Fruit fly (Drosophila melanogaster) whole organism, embryonic: ENCODE data around the gene Slu7.

ENCODE experiments used
- Abd-B ChIP-seq: fragments of 200-800 bp; sonication (Bioruptor generic); optimal IDR thresholded peaks from 2 replicates; lab custom pipeline; 2018; ENCODE audit warnings: missing biosample characterization, mild to moderate bottlenecking, missing genetic modification characterization, moderate library complexity
- CG10462 ChIP-seq: fragments of 200-800 bp; sonication (Bioruptor generic); optimal IDR thresholded peaks from 2 replicates; lab custom pipeline; 2016; ENCODE audit warnings: missing biosample characterization, missing genetic modification characterization
- CG10959 ChIP-seq: fragments of 200-800 bp; sonication (Bioruptor generic); IDR thresholded peaks from 2 replicates; pipeline ENCODE4 v1.3.6; 2022; ENCODE audit warnings: missing biosample characterization, missing genetic modification characterization
- CG13424 ChIP-seq: fragments of 200-800 bp; sonication (Bioruptor generic); optimal IDR thresholded peaks from 2 replicates; lab custom pipeline; 2019; ENCODE audit warnings: missing biosample characterization, mild to moderate bottlenecking, missing genetic modification characterization, moderate library complexity
- CG14441 ChIP-seq: fragments of 200-800 bp; sonication (Bioruptor generic); IDR thresholded peaks from 2 replicates; pipeline ENCODE4 v1.3.6; 2022; ENCODE audit warnings: missing biosample characterization, missing genetic modification characterization
- CG15479 ChIP-seq: fragments of 200-800 bp; sonication (Bioruptor generic); optimal IDR thresholded peaks from 3 replicates; lab custom pipeline; 2019; ENCODE audit warnings: missing biosample characterization, mild to moderate bottlenecking, missing genetic modification characterization, moderate library complexity
- CG17385 ChIP-seq: fragments of 200-800 bp; sonication (Bioruptor generic); optimal IDR thresholded peaks from 3 replicates; lab custom pipeline; 2018; ENCODE audit warnings: missing biosample characterization, mild to moderate bottlenecking, missing genetic modification characterization
- CG17568 ChIP-seq: fragments of 200-800 bp; sonication (Bioruptor generic); optimal IDR thresholded peaks from 2 replicates; lab custom pipeline; 2018; ENCODE audit warnings: missing biosample characterization, mild to moderate bottlenecking, missing genetic modification characterization, moderate library complexity
- CG1832 ChIP-seq: fragments of 200-800 bp; sonication (Bioruptor generic); optimal IDR thresholded peaks from 2 replicates; lab custom pipeline; 2017; ENCODE audit warnings: missing biosample characterization, mild to moderate bottlenecking, missing genetic modification characterization, inconsistent platforms
- CG31365 ChIP-seq: fragments of 200-800 bp; sonication (Bioruptor generic); optimal IDR thresholded peaks from 2 replicates; lab custom pipeline; 2018; ENCODE audit warnings: missing biosample characterization, mild to moderate bottlenecking, missing genetic modification characterization
- CG32767 ChIP-seq: fragments of 200-800 bp; sonication (Bioruptor generic); IDR thresholded peaks from 2 replicates; pipeline ENCODE4 v1.3.6; 2022; ENCODE audit warnings: missing biosample characterization, missing genetic modification characterization
- CG3847 ChIP-seq: fragments of 200-800 bp; sonication (Bioruptor generic); IDR thresholded peaks from 2 replicates; pipeline ENCODE4 v1.3.6; 2022; ENCODE audit warnings: missing biosample characterization, missing genetic modification characterization
- CG3995 ChIP-seq: fragments of 200-800 bp; sonication (Bioruptor generic); optimal IDR thresholded peaks from 3 replicates; lab custom pipeline; 2016; ENCODE audit warnings: missing biosample characterization, missing genetic modification characterization
- CG4360 ChIP-seq: fragments of 200-800 bp; sonication (Bioruptor generic); IDR thresholded peaks from 2 replicates; pipeline ENCODE4 v1.3.6; 2022; ENCODE audit warnings: missing biosample characterization, missing genetic modification characterization
- CG6254 ChIP-seq: fragments of 200-800 bp; sonication (Bioruptor generic); optimal IDR thresholded peaks from 3 replicates; lab custom pipeline; 2017; ENCODE audit warnings: mild to moderate bottlenecking, missing biosample characterization, missing genetic modification reagents, missing genetic modification characterization
- CG8478 ChIP-seq: fragments of >200 bp; optimal IDR thresholded peaks from 2 replicates; lab custom pipeline; 2018
- CTCF ChIP-seq: fragments of 200-800 bp; sonication (Bioruptor generic); optimal IDR thresholded peaks from 2 replicates; lab custom pipeline; 2017; ENCODE audit warnings: missing biosample characterization, mild to moderate bottlenecking, missing genetic modification characterization, moderate library complexity
- Camta ChIP-seq: fragments of 200-800 bp; sonication (Bioruptor generic); optimal IDR thresholded peaks from 2 replicates; lab custom pipeline; 2016; ENCODE audit warnings: missing biosample characterization, missing genetic modification characterization
- D19A ChIP-seq: fragments of 200-800 bp; optimal IDR thresholded peaks from 3 replicates; lab custom pipeline; 2019; ENCODE audit warnings: missing biosample characterization, mild to moderate bottlenecking, missing genetic modification characterization, moderate library complexity
- Dref ChIP-seq: fragments of 200-800 bp; sonication (Bioruptor generic); IDR thresholded peaks from 2 replicates; pipeline ENCODE4 v1.3.6; 2022; ENCODE audit warnings: missing biosample characterization, missing genetic modification characterization
- Eip74EF ChIP-seq, 2 experiments: fragments of 200-800 bp in 1 of 2; fragments of >200 bp in 1 of 2; sonication (Bioruptor generic) in 1 of 2; optimal IDR thresholded peaks; 2 replicates each; lab custom pipeline; 2017 to 2019; ENCODE audit warnings: missing biosample characterization in 2 of 2, missing genetic modification characterization in 2 of 2, mild to moderate bottlenecking in 1 of 2, moderate library complexity in 1 of 2
- HLH3B ChIP-seq: fragments of 200-800 bp; sonication (Bioruptor generic); IDR thresholded peaks from 2 replicates; pipeline ENCODE4 v1.3.6; 2022; ENCODE audit warnings: missing biosample characterization, missing genetic modification characterization
- Kr ChIP-seq: fragments of 200-800 bp; sonication (Bioruptor generic); optimal IDR thresholded peaks from 2 replicates; lab custom pipeline; 2017; ENCODE audit warnings: missing biosample characterization, mild to moderate bottlenecking, missing genetic modification characterization
- Med ChIP-seq: fragments of 200-800 bp; sonication (Bioruptor generic); peaks from one replicate; lab custom pipeline; 2016; ENCODE audit warnings: missing biosample characterization, missing genetic modification characterization, mild to moderate bottlenecking, inconsistent platforms, moderate library complexity
- Myb ChIP-seq: fragments of 200-800 bp; sonication (Bioruptor generic); optimal IDR thresholded peaks from 2 replicates; lab custom pipeline; 2016; ENCODE audit warnings: missing biosample characterization, missing genetic modification characterization
- NFAT ChIP-seq: fragments of 200-800 bp; sonication (Bioruptor generic); IDR thresholded peaks from 2 replicates; pipeline ENCODE4 v1.3.6; 2022; ENCODE audit warnings: missing biosample characterization, missing genetic modification characterization
- Optix ChIP-seq: fragments of 200-800 bp; sonication (Bioruptor generic); IDR thresholded peaks from 3 replicates; pipeline ENCODE4 v1.3.6; 2022; ENCODE audit warnings: missing biosample characterization, missing genetic modification characterization
- Ravus ChIP-seq: fragments of 200-800 bp; sonication (Bioruptor generic); IDR thresholded peaks from 2 replicates; pipeline ENCODE4 v1.3.6; 2022; ENCODE audit warnings: missing biosample characterization, missing genetic modification characterization
- Stat92E ChIP-seq, 3 experiments: fragments of >200 bp in 2 of 3; fragments of 200-800 bp in 1 of 3; sonication (Bioruptor generic) in 1 of 3; optimal IDR thresholded peaks; 2 replicates each; lab custom pipeline; 2017 to 2019; ENCODE audit warnings: missing biosample characterization in 3 of 3, missing genetic modification characterization in 3 of 3, mild to moderate bottlenecking in 1 of 3, moderate library complexity in 1 of 3
- abd-A ChIP-seq: fragments of 200-800 bp; sonication (Bioruptor generic); optimal IDR thresholded peaks from 3 replicates; lab custom pipeline; 2019; ENCODE audit warnings: missing biosample characterization, mild to moderate bottlenecking, missing genetic modification characterization, moderate library complexity
- bbx ChIP-seq: fragments of 200-800 bp; sonication (Bioruptor generic); IDR thresholded peaks from 2 replicates; pipeline ENCODE4 v1.3.6; 2022; ENCODE audit warnings: missing biosample characterization, missing genetic modification characterization; ENCODE audit not compliant: partially characterized antibody
- chm ChIP-seq: fragments of 200-800 bp; sonication (Bioruptor generic); IDR thresholded peaks from 2 replicates; pipeline ENCODE4 v1.3.6; 2022; ENCODE audit warnings: missing biosample characterization, missing genetic modification characterization
- ewg ChIP-seq: fragments of 200-800 bp; sonication (Bioruptor generic); optimal IDR thresholded peaks from 3 replicates; lab custom pipeline; 2017; ENCODE audit warnings: mild to moderate bottlenecking, missing biosample characterization, missing genetic modification reagents, missing genetic modification characterization
- exex ChIP-seq: fragments of 200-800 bp; sonication (Bioruptor generic); optimal IDR thresholded peaks from 4 replicates; lab custom pipeline; 2018; ENCODE audit warnings: missing biosample characterization, mild to moderate bottlenecking, missing genetic modification characterization, moderate library complexity
- hkb ChIP-seq, 2 experiments: fragments of 200-800 bp in 1 of 2; fragments of >200 bp in 1 of 2; sonication (Bioruptor generic) in 1 of 2; IDR thresholded peaks in 1 of 2; optimal IDR thresholded peaks in 1 of 2; 2 replicates each; pipeline versions ENCODE4 v1.3.6 to Lab custom; 2017 to 2022; ENCODE audit warnings: missing biosample characterization in 1 of 2, missing genetic modification characterization in 1 of 2
- hth ChIP-seq: fragments of >200 bp; optimal IDR thresholded peaks from 2 replicates; lab custom pipeline; 2017; ENCODE audit warnings: inconsistent platforms
- insv ChIP-seq, 2 experiments: fragments of 200-800 bp; sonication (Bioruptor generic); optimal IDR thresholded peaks; 3 replicates each; lab custom pipeline; 2016 to 2018; ENCODE audit warnings: missing biosample characterization in 2 of 2, missing genetic modification characterization in 2 of 2
- inv ChIP-seq: fragments of 200-800 bp; sonication (Bioruptor generic); IDR thresholded peaks from 2 replicates; pipeline ENCODE4 v1.3.6; 2022; ENCODE audit warnings: missing biosample characterization, missing genetic modification characterization; ENCODE audit not compliant: partially characterized antibody
- pros ChIP-seq: fragments of 200-800 bp; sonication (Bioruptor generic); optimal IDR thresholded peaks from 3 replicates; lab custom pipeline; 2019; ENCODE audit warnings: missing biosample characterization, mild to moderate bottlenecking, missing genetic modification characterization, moderate library complexity
- rib ChIP-seq: fragments of 200-800 bp; sonication (Bioruptor generic); IDR thresholded peaks from 2 replicates; pipeline ENCODE4 v1.3.6; 2022; ENCODE audit warnings: missing biosample characterization, missing genetic modification characterization
- scrt ChIP-seq: fragments of 200-800 bp; sonication (Bioruptor generic); optimal IDR thresholded peaks from 2 replicates; lab custom pipeline; 2018; ENCODE audit warnings: missing biosample characterization, mild to moderate bottlenecking, missing genetic modification characterization, moderate library complexity
- sqz ChIP-seq: fragments of 200-800 bp; sonication (Bioruptor generic); optimal IDR thresholded peaks from 3 replicates; lab custom pipeline; 2018; ENCODE audit warnings: missing biosample characterization, mild to moderate bottlenecking, missing genetic modification characterization
- tll ChIP-seq, 2 experiments: fragments of 200-800 bp in 1 of 2; fragments of >200 bp in 1 of 2; sonication (Bioruptor generic) in 1 of 2; optimal IDR thresholded peaks; 2 replicates each; lab custom pipeline; 2017 to 2019; ENCODE audit warnings: missing biosample characterization in 2 of 2, missing genetic modification characterization in 2 of 2, mild to moderate bottlenecking in 1 of 2, moderate library complexity in 1 of 2

Gene Slu7

DNA sequence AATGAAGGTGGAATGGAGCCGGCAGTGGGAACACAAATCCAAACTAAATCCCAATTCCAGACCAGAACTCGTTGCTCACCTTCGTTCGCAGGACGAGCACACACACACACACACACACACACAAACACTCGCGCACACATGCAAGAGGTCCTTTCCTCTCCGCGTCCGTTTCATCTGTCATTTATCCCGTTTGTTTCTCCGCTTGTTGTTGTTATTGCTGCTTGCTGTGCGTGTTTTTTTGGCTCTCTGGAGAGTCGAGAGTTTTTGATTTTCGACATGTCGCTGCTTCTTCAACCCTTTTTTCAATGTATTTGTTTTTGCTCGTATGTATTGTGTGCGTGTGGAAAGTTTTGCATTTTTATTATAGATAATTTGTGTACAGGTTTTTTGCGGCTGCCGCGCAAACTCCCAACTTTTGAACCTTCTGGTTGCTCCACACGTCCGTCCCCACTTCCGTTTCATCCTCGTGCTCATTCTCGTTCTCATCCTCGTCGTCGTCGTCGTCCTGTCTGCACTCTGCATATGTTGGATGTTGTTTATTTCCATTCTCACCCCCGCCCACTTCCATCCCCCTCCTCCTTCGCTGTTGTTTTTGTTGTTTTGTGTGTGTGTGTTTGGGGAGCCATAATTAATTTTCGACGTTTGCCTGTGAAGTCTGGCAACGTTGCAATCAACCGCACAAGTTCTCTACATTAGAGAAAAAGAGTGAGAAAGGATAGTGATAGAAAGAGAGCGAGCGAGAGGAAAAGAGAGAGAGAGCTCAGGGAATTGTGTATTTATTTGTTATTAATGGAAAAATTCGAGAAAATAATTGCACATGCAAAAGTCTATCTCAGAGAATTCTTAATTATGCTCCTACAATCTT is 30.6 kb upstream of the Slu7 start (continued):
- TF ChIP-seq CG1832: peak; percentile 30
- TF ChIP-seq Abd-B (GFP tag; lab: Kevin White, UChicago): no peak
- TF ChIP-seq Kr (GFP tag; lab: Kevin White, UChicago): peak; percentile 94
- TF ChIP-seq inv (GFP tag; lab: Robert Waterston, UW): no peak
- no peak for TF ChIP-seq Eip74EF (GFP tag; optimal IDR thresholded peaks at IDR 0.05; lab: Kevin White, UChicago)
- peak in 1 of 2 experiments; percentile 66 for TF ChIP-seq tll (GFP tag; optimal IDR thresholded peaks at IDR 0.05; lab: Kevin White, UChicago)
- TF ChIP-seq exex: no peak
- TF ChIP-seq D19A (tag; lab: Kevin White, UChicago): peak; percentile 20
- TF ChIP-seq scrt: no peak
- no peak for TF ChIP-seq Dref
- 0 out of 2 replicates have a peak, but pooled peaks have one; percentile 11 for TF ChIP-seq bbx (GFP tag; lab: Robert Waterston, UW)
- TF ChIP-seq HLH3B (GFP tag; lab: Robert Waterston, UW): no peak
- TF ChIP-seq sqz (GFP tag; lab: Kevin White, UChicago): peak; percentile 44
- no peak for TF ChIP-seq Myb
- TF ChIP-seq CG4360 (GFP tag; lab: Robert Waterston, UW): peak; percentile 91
- TF ChIP-seq ewg (GFP tag; lab: Kevin White, UChicago): peak; percentile 38
- no peak for TF ChIP-seq CG10462 (GFP tag; lab: Kevin White, UChicago)
- no peak for TF ChIP-seq CG3847 (GFP tag; lab: Robert Waterston, UW)
- peak; percentile 24 for TF ChIP-seq Med (GFP tag; lab: Kevin White, UChicago)
- no peak for TF ChIP-seq NFAT
- peak; percentile 19 for TF ChIP-seq pros (GFP tag; lab: Kevin White, UChicago)
- no peak for TF ChIP-seq CG14441 (GFP tag; lab: Robert Waterston, UW)
- no peak for TF ChIP-seq CG31365 (tag; lab: Kevin White, UChicago)
- no peak for TF ChIP-seq rib (GFP tag; lab: Robert Waterston, UW)
- TF ChIP-seq insv (GFP tag; optimal IDR thresholded peaks at IDR 0.05; lab: Kevin White, UChicago): peak in 1 of 2 experiments; percentile 6
- TF ChIP-seq hkb (optimal IDR thresholded peaks at IDR 0.05; lab: Kevin White, UChicago): no peak
- no peak for TF ChIP-seq hkb (GFP tag; IDR thresholded peaks at IDR 0.05; lab: Robert Waterston, UW)
- 0 out of 2 replicates have a peak, but pooled peaks have one; percentile 32 for TF ChIP-seq CG32767
- TF ChIP-seq Optix (GFP tag; lab: Robert Waterston, UW): 0 out of 3 replicates have a peak, but pooled peaks have one; percentile 21
- no peak for TF ChIP-seq CG10959 (GFP tag; lab: Robert Waterston, UW)
- no peak for TF ChIP-seq CG8478 (lab: Kevin White, UChicago)
- TF ChIP-seq hth (lab: Kevin White, UChicago): no peak
- TF ChIP-seq CG17385 (GFP tag; lab: Kevin White, UChicago): peak; percentile 11
- TF ChIP-seq chm (GFP tag; lab: Robert Waterston, UW): 0 out of 2 replicates have a peak, but pooled peaks have one; percentile 10
- TF ChIP-seq CG6254 (GFP tag; lab: Kevin White, UChicago): no peak
- TF ChIP-seq CTCF (GFP tag; lab: Kevin White, UChicago): no peak
- TF ChIP-seq Camta (GFP tag; lab: Kevin White, UChicago): no peak
- TF ChIP-seq CG15479 (GFP tag; lab: Kevin White, UChicago): peak; percentile 0
- TF ChIP-seq CG3995 (GFP tag; lab: Kevin White, UChicago): no peak
- TF ChIP-seq CG17568 (GFP tag; lab: Kevin White, UChicago): no peak
- peak; percentile 75 for TF ChIP-seq abd-A (tag; lab: Kevin White, UChicago)
- no peak for TF ChIP-seq CG13424 (tag; lab: Kevin White, UChicago)
- TF ChIP-seq Stat92E (GFP tag; optimal IDR thresholded peaks at IDR 0.05; lab: Kevin White, UChicago): no peak
- no peak for TF ChIP-seq Ravus (GFP tag; lab: Robert Waterston, UW)
